Worm (Caenorhabditis elegans) whole organism, early embryonic: Measurements from ENCODE around the gene T26A8.4.

ENCODE experiments used
- B0310.2 ChIP-seq: sonication (generic microtip); optimal IDR thresholded peaks from 2 replicates; lab custom pipeline; 2016; ENCODE audit warnings: mild to moderate bottlenecking, missing genetic modification characterization, missing compliant biosample characterization
- F13C5.2 ChIP-seq: sonication (generic microtip); optimal IDR thresholded peaks from 2 replicates; lab custom pipeline; 2017; ENCODE audit warnings: mild to moderate bottlenecking, missing genetic modification characterization, inconsistent platforms, missing compliant biosample characterization
- aly-1 ChIP-seq: sonication (generic microtip); optimal IDR thresholded peaks from 2 replicates; lab custom pipeline; 2016; ENCODE audit warnings: missing genetic modification characterization, missing compliant biosample characterization
- ama-1 ChIP-seq: fragments of 150-350 bp; optimal IDR thresholded peaks from 2 replicates; lab custom pipeline; 2014
- ceh-13 ChIP-seq: fragments of 200-800 bp; sonication (Bioruptor generic); optimal IDR thresholded peaks from 2 replicates; lab custom pipeline; 2018; ENCODE audit warnings: mild to moderate bottlenecking, missing genetic modification characterization, missing compliant biosample characterization
- ceh-36 ChIP-seq: sonication (generic microtip); optimal IDR thresholded peaks from 2 replicates; lab custom pipeline; 2016; ENCODE audit warnings: missing genetic modification characterization, inconsistent platforms, missing compliant biosample characterization
- ets-7 ChIP-seq: sonication (generic microtip); optimal IDR thresholded peaks from 2 replicates; lab custom pipeline; 2016; ENCODE audit warnings: missing genotype, missing genetic modification characterization, missing compliant biosample characterization
- flt-1 ChIP-seq: fragments of 200-800 bp; sonication (Bioruptor generic); IDR thresholded peaks from 2 replicates; pipeline ENCODE4 v1.3.6; 2022; ENCODE audit warnings: missing genetic modification characterization, missing compliant biosample characterization
- hmbx-1 ChIP-seq: sonication (generic microtip); optimal IDR thresholded peaks from 2 replicates; lab custom pipeline; 2016; ENCODE audit warnings: mild to moderate bottlenecking, missing genetic modification characterization, missing compliant biosample characterization
- hmg-4 ChIP-seq: fragments of 200-800 bp; sonication (Bioruptor generic); optimal IDR thresholded peaks from 2 replicates; lab custom pipeline; 2018; ENCODE audit warnings: mild to moderate bottlenecking, missing genetic modification characterization, missing compliant biosample characterization
- hnd-1 ChIP-seq: sonication (generic microtip); optimal IDR thresholded peaks from 2 replicates; lab custom pipeline; 2016; ENCODE audit warnings: missing genetic modification characterization, missing compliant biosample characterization
- pes-1 ChIP-seq: fragments of 200-800 bp; sonication (Bioruptor generic); IDR thresholded peaks from 2 replicates; pipeline ENCODE4 v1.3.6; 2022; ENCODE audit warnings: missing genetic modification reagents, missing genetic modification characterization, missing compliant biosample characterization
- scrt-1 ChIP-seq: fragments of 200-800 bp; sonication (Bioruptor generic); IDR thresholded peaks from 2 replicates; pipeline ENCODE4 v1.3.6; 2022; ENCODE audit warnings: missing genetic modification characterization, missing compliant biosample characterization
- sea-1 ChIP-seq: fragments of 200-800 bp; sonication (Bioruptor generic); conservative IDR thresholded peaks from 2 replicates; pipeline ENCODE4 v1.3.6; 2022; ENCODE audit warnings: missing genetic modification characterization, missing compliant biosample characterization
- tbx-11 ChIP-seq: fragments of 200-800 bp; sonication (Bioruptor generic); IDR thresholded peaks from 2 replicates; pipeline ENCODE4 v1.3.6; 2022; ENCODE audit warnings: missing genetic modification characterization, missing compliant biosample characterization
- tbx-37 ChIP-seq: fragments of 200-800 bp; sonication (Bioruptor generic); conservative IDR thresholded peaks from 2 replicates; pipeline ENCODE4 v1.3.6; 2022; ENCODE audit warnings: missing genetic modification reagents, missing genetic modification characterization, missing compliant biosample characterization
- tra-4 ChIP-seq: sonication (generic microtip); optimal IDR thresholded peaks from 2 replicates; lab custom pipeline; 2017; ENCODE audit warnings: missing genetic modification characterization, missing compliant biosample characterization

T26A8.4 gene

DNA sequence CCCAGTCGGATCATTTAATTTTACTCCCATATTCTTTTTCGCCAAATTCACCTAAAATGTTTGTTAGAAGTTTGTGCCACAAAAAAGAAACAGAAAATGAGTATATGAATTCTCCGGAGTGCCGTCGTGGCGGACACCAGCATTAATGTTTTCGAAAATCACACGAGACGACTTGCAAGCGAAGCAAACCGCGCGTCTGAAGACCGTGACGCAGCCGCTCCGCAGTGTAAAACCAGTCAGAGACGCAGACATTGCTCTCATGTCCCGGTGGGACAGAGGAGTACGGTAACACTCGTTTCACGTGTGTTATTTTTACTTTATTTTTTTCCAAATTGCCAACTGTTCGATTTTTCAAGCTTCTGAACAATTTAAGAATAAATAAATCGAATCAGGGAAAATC, at the start of gene T26A8.4, which contains the start of gene pdtf-1:
T26A8.4 (minus strand) TSS at position 185 of the 400 bp plus-strand sequence.
pdtf-1 (plus strand) TSS at position 330 of the 400 bp plus-strand sequence.
- TF ChIP-seq pes-1 (no peak), ets-7 (tag; lab: Kevin White, UChicago) (no peak), B0310.2 (tag; lab: Kevin White, UChicago) (peak; percentile 37), ceh-13 (GFP tag; lab: Kevin White, UChicago) (no peak), ama-1 (lab: Kevin White, UChicago) (peak; percentile 36), hmg-4 (GFP tag; lab: Kevin White, UChicago) (peak; percentile 77), flt-1 (peak; percentile 37; the same call in 1 of the 2 replicates), aly-1 (tag; lab: Kevin White, UChicago) (no peak), hnd-1 (tag; lab: Kevin White, UChicago) (no peak), scrt-1 (GFP tag; lab: Robert Waterston, UW) (0 out of 2 replicates have a peak, but pooled peaks have one; percentile 38), hmbx-1 (tag; lab: Kevin White, UChicago) (peak; percentile 27), tra-4 (tag; lab: Kevin White, UChicago) (no peak), F13C5.2 (tag; lab: Kevin White, UChicago) (peak; percentile 69), ceh-36 (tag; lab: Kevin White, UChicago) (no peak), tbx-37 (no peak), sea-1 (GFP tag; lab: Robert Waterston, UW) (no peak), tbx-11 (GFP tag; lab: Robert Waterston, UW) (no peak)

DNA sequence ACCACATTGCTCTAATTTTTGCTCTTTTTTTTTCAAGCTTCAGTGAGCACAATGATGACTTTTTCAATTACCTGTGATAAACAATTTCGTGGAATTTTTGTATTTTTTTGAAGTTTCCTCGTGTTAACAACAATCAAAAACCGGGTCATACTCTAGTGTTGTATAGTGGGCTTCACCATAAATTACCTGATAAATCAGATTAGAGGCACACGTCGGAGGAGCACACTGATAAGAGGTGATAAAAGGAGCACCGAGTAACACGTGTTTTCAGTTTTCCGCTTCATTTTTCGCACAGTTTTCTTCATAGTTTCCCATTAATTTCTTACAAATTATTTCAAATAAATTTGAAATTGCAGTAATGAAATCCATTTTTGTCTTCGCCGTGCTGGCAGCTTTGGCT, 48.6 kb upstream of the T26A8.4 start, which contains the start of gene spp-8:
spp-8 (plus strand) TSS at position 357 of the 400 bp plus-strand sequence.
- no peak for TF ChIP-seq scrt-1 (GFP tag; lab: Robert Waterston, UW)
- no peak for TF ChIP-seq hnd-1 (tag; lab: Kevin White, UChicago)
- no peak for TF ChIP-seq ama-1 (lab: Kevin White, UChicago)
- no peak for TF ChIP-seq pes-1
- no peak for TF ChIP-seq B0310.2 (tag; lab: Kevin White, UChicago)
- no peak for TF ChIP-seq aly-1 (tag; lab: Kevin White, UChicago)
- TF ChIP-seq tra-4 (tag; lab: Kevin White, UChicago): no peak

DNA sequence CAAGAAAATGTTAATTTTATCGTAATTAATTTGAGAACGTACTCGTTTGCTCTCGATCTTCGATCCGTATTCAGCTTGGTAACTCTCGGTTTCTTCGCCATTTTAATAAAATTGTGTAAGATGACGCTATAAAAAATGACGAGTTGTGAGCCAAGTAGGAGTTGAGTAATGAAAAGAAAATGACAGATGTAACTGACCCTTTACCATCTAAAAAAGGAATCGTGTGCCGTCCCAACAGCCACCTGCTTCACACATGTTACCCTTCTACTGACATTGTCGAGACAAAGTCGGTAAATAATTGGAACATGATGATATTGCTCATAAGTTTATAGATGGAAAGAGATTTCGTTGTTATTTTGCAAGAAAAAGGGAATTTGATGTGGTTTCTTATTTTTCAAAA, 46.7 kb upstream of the T26A8.4 start, which contains the start of gene hlh-12:
hlh-12 (minus strand) TSS at position 101 of the 400 bp plus-strand sequence.
- no peak for TF ChIP-seq hmbx-1 (tag; lab: Kevin White, UChicago)
- TF ChIP-seq flt-1: no peak

DNA sequence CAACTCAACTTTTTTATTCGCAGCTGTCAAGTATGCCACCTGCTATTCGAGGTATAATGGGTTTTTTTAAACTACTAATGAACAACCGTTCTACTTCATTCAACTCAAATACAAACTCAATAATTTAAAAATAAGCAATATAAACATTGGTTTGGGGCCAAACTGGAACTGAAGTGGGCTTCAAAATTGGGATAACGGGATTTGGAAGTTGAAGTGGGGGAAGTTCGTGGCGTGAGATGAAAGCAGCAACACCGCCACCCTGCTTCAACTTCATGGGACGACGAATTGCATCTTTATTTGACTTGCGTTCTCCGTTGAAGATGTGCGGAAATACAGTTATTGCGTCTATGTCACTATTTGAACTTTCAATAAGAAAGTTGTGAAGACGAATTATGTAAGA, 45.8 kb upstream of the T26A8.4 start:
- TF ChIP-seq hmg-4 (GFP tag; lab: Kevin White, UChicago): no peak
- TF ChIP-seq sea-1 (GFP tag; lab: Robert Waterston, UW): no peak
- no peak for TF ChIP-seq ama-1 (lab: Kevin White, UChicago)
- no peak for TF ChIP-seq hmbx-1 (tag; lab: Kevin White, UChicago)
- TF ChIP-seq tbx-11 (GFP tag; lab: Robert Waterston, UW): no peak
- no peak for TF ChIP-seq tra-4 (tag; lab: Kevin White, UChicago)

DNA sequence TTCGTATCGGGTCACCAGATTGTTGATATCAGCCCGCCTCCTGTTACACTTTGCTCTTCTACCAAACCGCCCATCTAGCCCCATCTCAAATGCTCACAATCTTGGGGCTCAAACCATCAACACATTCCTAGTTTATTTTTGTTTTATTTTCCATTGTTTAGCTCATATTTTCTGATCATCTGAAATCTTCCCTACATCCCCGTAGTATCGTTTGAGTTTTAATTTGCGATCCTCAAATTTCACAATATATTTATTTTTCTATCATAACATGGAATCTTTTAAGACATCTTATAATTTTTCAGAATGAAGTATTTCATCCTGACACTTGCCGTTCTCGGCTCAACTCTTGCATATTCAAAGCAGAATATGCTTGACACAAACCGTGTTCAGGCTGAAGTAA, 44.2 kb upstream of the T26A8.4 start, which contains the start of gene spp-10:
spp-10 (plus strand) TSS at position 301 of the 400 bp plus-strand sequence.
- TF ChIP-seq ets-7 (tag; lab: Kevin White, UChicago) (no peak), tbx-11 (GFP tag; lab: Robert Waterston, UW) (no peak), hmbx-1 (tag; lab: Kevin White, UChicago) (no peak), ceh-13 (GFP tag; lab: Kevin White, UChicago) (no peak), pes-1 (no peak), tra-4 (tag; lab: Kevin White, UChicago) (no peak), aly-1 (tag; lab: Kevin White, UChicago) (no peak), F13C5.2 (tag; lab: Kevin White, UChicago) (no peak), hmg-4 (GFP tag; lab: Kevin White, UChicago) (no peak), flt-1 (no peak), hnd-1 (tag; lab: Kevin White, UChicago) (no peak), scrt-1 (GFP tag; lab: Robert Waterston, UW) (no peak), B0310.2 (tag; lab: Kevin White, UChicago) (no peak), tbx-37 (no peak), ama-1 (lab: Kevin White, UChicago) (no peak), ceh-36 (tag; lab: Kevin White, UChicago) (no peak), sea-1 (GFP tag; lab: Robert Waterston, UW) (no peak)

DNA sequence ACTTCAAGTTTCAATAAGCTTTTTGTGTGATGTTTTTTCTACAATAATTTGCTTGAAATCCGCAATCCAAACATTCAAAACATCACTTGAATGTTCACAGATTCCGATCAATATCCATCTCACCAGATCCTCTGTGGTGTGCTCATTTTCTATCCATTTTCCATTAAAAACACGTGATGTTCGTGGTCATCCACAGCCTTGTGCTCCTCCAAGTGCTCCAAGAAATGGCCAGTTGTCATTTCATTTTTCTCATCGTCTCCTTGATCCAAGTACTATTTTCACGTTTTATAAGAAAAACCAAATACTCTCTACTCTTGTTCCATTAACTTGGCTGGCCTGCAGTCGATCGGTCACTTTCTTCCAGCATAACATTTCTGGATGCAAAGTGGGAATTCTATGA, 43.5 kb upstream of the T26A8.4 start:
- no peak for TF ChIP-seq flt-1

DNA sequence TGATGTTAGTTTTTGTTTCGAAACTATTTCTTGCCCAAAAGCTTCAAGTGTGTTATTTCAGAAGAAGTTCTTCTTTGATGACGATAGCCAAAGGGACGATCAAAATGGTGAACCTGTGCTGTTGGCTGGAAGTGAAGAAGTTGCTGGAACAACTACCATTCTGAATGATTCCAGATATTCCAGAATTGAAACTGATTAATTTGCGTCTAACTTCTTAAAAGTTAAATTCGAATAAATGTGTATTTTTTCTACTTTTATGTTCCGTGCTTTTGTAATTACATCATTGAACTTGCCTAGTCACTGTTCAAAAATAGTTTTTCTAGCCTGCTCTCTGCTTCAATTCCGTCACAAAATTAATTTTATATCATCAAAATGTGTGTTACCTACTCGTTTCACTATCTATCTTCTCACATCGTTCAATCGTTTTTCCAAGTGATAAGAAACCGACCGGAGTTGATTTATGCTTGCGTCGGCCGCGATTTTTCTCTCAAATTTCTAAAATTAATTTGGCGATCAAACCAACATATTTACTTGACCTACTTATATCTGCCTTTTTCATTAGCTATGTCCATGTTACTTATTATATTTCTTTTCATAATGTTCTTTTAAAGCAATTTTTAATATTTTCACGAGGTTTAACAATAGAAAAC, 42.5 kb upstream of the T26A8.4 start:
- TF ChIP-seq hmg-4 (GFP tag; lab: Kevin White, UChicago): no peak
- TF ChIP-seq ama-1 (lab: Kevin White, UChicago): no peak
- TF ChIP-seq B0310.2 (tag; lab: Kevin White, UChicago): no peak
- no peak for TF ChIP-seq ceh-36 (tag; lab: Kevin White, UChicago)
- TF ChIP-seq F13C5.2 (tag; lab: Kevin White, UChicago): no peak
- no peak for TF ChIP-seq tbx-11 (GFP tag; lab: Robert Waterston, UW)
- no peak for TF ChIP-seq ceh-13 (GFP tag; lab: Kevin White, UChicago)
- no peak for TF ChIP-seq hnd-1 (tag; lab: Kevin White, UChicago)

DNA sequence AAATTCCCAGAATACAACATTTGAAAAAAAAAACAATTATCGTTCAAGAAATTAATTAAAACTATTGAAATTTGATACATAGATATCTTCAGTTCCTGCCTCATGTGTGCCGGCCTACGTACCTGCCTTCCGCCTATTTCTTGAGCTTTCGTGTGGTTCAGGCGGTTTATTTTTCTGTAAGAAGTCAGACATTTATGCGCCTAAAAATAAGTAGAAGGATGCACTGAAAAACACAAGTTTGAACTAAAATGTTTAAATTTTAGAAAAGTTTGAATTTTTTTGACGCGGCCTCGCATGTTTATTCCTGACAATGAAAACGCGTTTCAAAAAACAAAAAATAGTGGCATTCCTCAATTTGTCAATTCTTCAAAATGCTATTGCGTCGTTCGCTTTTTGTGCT, 41.1 kb upstream of the T26A8.4 start, which contains the start of gene C28C12.11:
C28C12.11 (plus strand) TSS at position 301 of the 400 bp plus-strand sequence.
- no peak for TF ChIP-seq tbx-11 (GFP tag; lab: Robert Waterston, UW)
- no peak for TF ChIP-seq tra-4 (tag; lab: Kevin White, UChicago)
- TF ChIP-seq pes-1: no peak
- no peak for TF ChIP-seq ama-1 (lab: Kevin White, UChicago)
- no peak for TF ChIP-seq F13C5.2 (tag; lab: Kevin White, UChicago)
- TF ChIP-seq sea-1 (GFP tag; lab: Robert Waterston, UW): no peak
- TF ChIP-seq aly-1 (tag; lab: Kevin White, UChicago): no peak
- no peak for TF ChIP-seq hmg-4 (GFP tag; lab: Kevin White, UChicago)
- TF ChIP-seq tbx-37: no peak
- TF ChIP-seq ets-7 (tag; lab: Kevin White, UChicago): no peak
- no peak for TF ChIP-seq scrt-1 (GFP tag; lab: Robert Waterston, UW)
- no peak for TF ChIP-seq hmbx-1 (tag; lab: Kevin White, UChicago)
- no peak for TF ChIP-seq flt-1
